Fruit fly (Drosophila melanogaster) whole organism, embryonic: Measurements from ENCODE around the gene CG31099.

ENCODE experiments used
- Bteb2 ChIP-seq: fragments of 200-800 bp; sonication (Bioruptor generic); optimal IDR thresholded peaks from 2 replicates; lab custom pipeline; 2016; ENCODE audit warnings: missing biosample characterization, missing genetic modification characterization
- CG10543 ChIP-seq: fragments of 200-800 bp; sonication (Bioruptor generic); optimal IDR thresholded peaks from 3 replicates; lab custom pipeline; 2017; ENCODE audit warnings: missing biosample characterization, mild to moderate bottlenecking, missing genetic modification characterization, moderate library complexity
- CG10654 ChIP-seq: fragments of 200-800 bp; sonication (Bioruptor generic); optimal IDR thresholded peaks from 2 replicates; lab custom pipeline; 2016; ENCODE audit warnings: missing biosample characterization, missing genetic modification characterization
- CG11504 ChIP-seq: fragments of 200-800 bp; sonication (Bioruptor generic); optimal IDR thresholded peaks from 3 replicates; lab custom pipeline; 2019; ENCODE audit warnings: missing biosample characterization, mild to moderate bottlenecking, missing genetic modification characterization, moderate library complexity
- CG11560 ChIP-seq: fragments of 200-800 bp; sonication (Bioruptor generic); IDR thresholded peaks from 3 replicates; pipeline ENCODE4 v1.3.6; 2022; ENCODE audit warnings: missing biosample characterization, missing genetic modification characterization
- CG13624 ChIP-seq: fragments of 200-800 bp; sonication (Bioruptor generic); optimal IDR thresholded peaks from 2 replicates; lab custom pipeline; 2016; ENCODE audit warnings: missing biosample characterization, missing genetic modification characterization
- CG13775 ChIP-seq: fragments of 200-800 bp; sonication (Bioruptor generic); optimal IDR thresholded peaks from 3 replicates; lab custom pipeline; 2017; ENCODE audit warnings: missing biosample characterization, mild to moderate bottlenecking, missing genetic modification characterization
- CG15479 ChIP-seq: fragments of 200-800 bp; sonication (Bioruptor generic); optimal IDR thresholded peaks from 3 replicates; lab custom pipeline; 2019; ENCODE audit warnings: missing biosample characterization, mild to moderate bottlenecking, missing genetic modification characterization, moderate library complexity
- CG1602 ChIP-seq: fragments of 200-800 bp; sonication (Bioruptor generic); optimal IDR thresholded peaks from 3 replicates; lab custom pipeline; 2016; ENCODE audit warnings: missing biosample characterization, missing genetic modification characterization
- CG16815 ChIP-seq: fragments of 200-800 bp; sonication (Bioruptor generic); optimal IDR thresholded peaks from 3 replicates; lab custom pipeline; 2017; ENCODE audit warnings: missing biosample characterization, mild to moderate bottlenecking, missing genetic modification characterization
- CG18476 ChIP-seq: fragments of 200-800 bp; sonication (Bioruptor generic); optimal IDR thresholded peaks from 2 replicates; lab custom pipeline; 2016; ENCODE audit warnings: missing biosample characterization, mild to moderate bottlenecking, missing genetic modification characterization
- CG3163 ChIP-seq: fragments of 200-800 bp; sonication (Bioruptor generic); optimal IDR thresholded peaks from 3 replicates; lab custom pipeline; 2016; ENCODE audit warnings: missing biosample characterization, missing genetic modification characterization
- CG42726 ChIP-seq: fragments of 200-800 bp; sonication (Bioruptor generic); IDR thresholded peaks from 2 replicates; pipeline ENCODE4 v1.3.6; 2022; ENCODE audit warnings: missing biosample characterization, missing genetic modification characterization; ENCODE audit not compliant: partially characterized antibody
- CG4424 ChIP-seq: fragments of 200-800 bp; sonication (Bioruptor generic); optimal IDR thresholded peaks from 3 replicates; lab custom pipeline; 2016; ENCODE audit warnings: missing biosample characterization, missing genetic modification characterization
- CG4707 ChIP-seq: fragments of 200-800 bp; sonication (Bioruptor generic); optimal IDR thresholded peaks from 2 replicates; lab custom pipeline; 2018; ENCODE audit warnings: missing biosample characterization, mild to moderate bottlenecking, missing genetic modification characterization, moderate library complexity
- CG5245 ChIP-seq: fragments of 200-800 bp; sonication (Bioruptor generic); optimal IDR thresholded peaks from 3 replicates; lab custom pipeline; 2016; ENCODE audit warnings: missing biosample characterization, missing genetic modification characterization
- CG6175 ChIP-seq: fragments of 200-800 bp; sonication (Bioruptor generic); IDR thresholded peaks from 3 replicates; pipeline ENCODE4 v1.3.6; 2022; ENCODE audit warnings: missing biosample characterization, missing genetic modification characterization
- CG6813 ChIP-seq: fragments of 200-800 bp; sonication (Bioruptor generic); optimal IDR thresholded peaks from 2 replicates; lab custom pipeline; 2017; ENCODE audit warnings: missing biosample characterization, missing genetic modification characterization, mild to moderate bottlenecking, moderate library complexity, missing genetic modification reagents
- CG7271 ChIP-seq: fragments of 200-800 bp; sonication (Bioruptor generic); optimal IDR thresholded peaks from 2 replicates; lab custom pipeline; 2018; ENCODE audit warnings: missing biosample characterization, mild to moderate bottlenecking, missing genetic modification characterization, moderate library complexity
- CG7745 ChIP-seq: fragments of 200-800 bp; sonication (Bioruptor generic); optimal IDR thresholded peaks from 2 replicates; lab custom pipeline; 2018; ENCODE audit warnings: missing biosample characterization, mild to moderate bottlenecking, missing genetic modification characterization, moderate library complexity
- CG7928 ChIP-seq: fragments of 200-800 bp; sonication (Bioruptor generic); optimal IDR thresholded peaks from 2 replicates; lab custom pipeline; 2017; ENCODE audit warnings: missing biosample characterization, mild to moderate bottlenecking, missing genetic modification characterization
- CG8290 ChIP-seq, 3 experiments: fragments of 200-800 bp; sonication (Bioruptor generic); optimal IDR thresholded peaks; 2 replicates each; lab custom pipeline; 2016 to 2019; ENCODE audit warnings: missing biosample characterization in 3 of 3, missing genetic modification characterization in 3 of 3, mild to moderate bottlenecking in 2 of 3, moderate library complexity in 1 of 3
- CG9609 ChIP-seq: fragments of 200-800 bp; sonication (Bioruptor generic); optimal IDR thresholded peaks from 3 replicates; lab custom pipeline; 2016; ENCODE audit warnings: missing biosample characterization, missing genetic modification characterization
- Camta ChIP-seq: fragments of 200-800 bp; sonication (Bioruptor generic); optimal IDR thresholded peaks from 2 replicates; lab custom pipeline; 2016; ENCODE audit warnings: missing biosample characterization, missing genetic modification characterization
- CkIIα-i1 ChIP-seq: fragments of 200-800 bp; sonication (Bioruptor generic); IDR thresholded peaks from 2 replicates; pipeline ENCODE4 v1.3.6; 2022; ENCODE audit warnings: missing biosample characterization, missing genetic modification characterization
- Doc2 ChIP-seq: fragments of 200-800 bp; sonication (Bioruptor generic); IDR thresholded peaks from 2 replicates; pipeline ENCODE4 v1.3.6; 2022; ENCODE audit warnings: missing biosample characterization, missing genetic modification characterization
- H2.0 ChIP-seq: fragments of 200-800 bp; sonication (Bioruptor generic); IDR thresholded peaks from 2 replicates; pipeline ENCODE4 v1.3.6; 2022; ENCODE audit warnings: missing biosample characterization, missing genetic modification characterization
- Jarid2 ChIP-seq: fragments of 200-800 bp; sonication (Bioruptor generic); optimal IDR thresholded peaks from 3 replicates; lab custom pipeline; 2017; ENCODE audit warnings: mild to moderate bottlenecking, missing biosample characterization, missing genetic modification reagents, missing genetic modification characterization
- MTF-1 ChIP-seq: fragments of 200-800 bp; sonication (Bioruptor generic); optimal IDR thresholded peaks from 2 replicates; lab custom pipeline; 2018; ENCODE audit warnings: missing biosample characterization, mild to moderate bottlenecking, missing genetic modification characterization, borderline replicate concordance
- NfI ChIP-seq: fragments of 200-800 bp; sonication (Bioruptor generic); optimal IDR thresholded peaks from 3 replicates; lab custom pipeline; 2018; ENCODE audit warnings: missing biosample characterization, mild to moderate bottlenecking, missing genetic modification characterization, moderate library complexity
- Rx ChIP-seq: fragments of 200-800 bp; sonication (Bioruptor generic); IDR thresholded peaks from 2 replicates; pipeline ENCODE4 v1.3.6; 2022; ENCODE audit warnings: missing biosample characterization, missing genetic modification characterization
- Side ChIP-seq: fragments of 200-800 bp; sonication (Bioruptor generic); optimal IDR thresholded peaks from 2 replicates; lab custom pipeline; 2016; ENCODE audit warnings: missing biosample characterization, missing genetic modification characterization
- Sox100B ChIP-seq: fragments of 200-800 bp; sonication (Bioruptor generic); optimal IDR thresholded peaks from 3 replicates; lab custom pipeline; 2018; ENCODE audit warnings: missing biosample characterization, mild to moderate bottlenecking, missing genetic modification characterization
- Sox102F ChIP-seq: fragments of 200-800 bp; sonication (Bioruptor generic); optimal IDR thresholded peaks from 2 replicates; lab custom pipeline; 2018; ENCODE audit warnings: missing biosample characterization, mild to moderate bottlenecking, missing genetic modification characterization, moderate library complexity
- Spps ChIP-seq: fragments of 200-800 bp; sonication (Bioruptor generic); optimal IDR thresholded peaks from 2 replicates; lab custom pipeline; 2018; ENCODE audit warnings: missing biosample characterization, mild to moderate bottlenecking, missing genetic modification characterization
- bab2 ChIP-seq: fragments of 200-800 bp; sonication (Bioruptor generic); optimal IDR thresholded peaks from 2 replicates; lab custom pipeline; 2016; ENCODE audit warnings: missing biosample characterization, missing genetic modification characterization
- crol ChIP-seq: fragments of 200-800 bp; sonication (Bioruptor generic); IDR thresholded peaks from 2 replicates; pipeline ENCODE4 v1.3.6; 2022; ENCODE audit warnings: missing biosample characterization, missing genetic modification characterization
- cwo ChIP-seq: fragments of 200-800 bp; sonication (Bioruptor generic); optimal IDR thresholded peaks from 3 replicates; lab custom pipeline; 2017; ENCODE audit warnings: missing biosample characterization, missing genetic modification characterization, mild to moderate bottlenecking, moderate library complexity, missing genetic modification reagents
- fd3F ChIP-seq: fragments of 200-800 bp; sonication (Bioruptor generic); optimal IDR thresholded peaks from 2 replicates; lab custom pipeline; 2018; ENCODE audit warnings: missing biosample characterization, mild to moderate bottlenecking, missing genetic modification characterization, moderate library complexity
- fd96Cb ChIP-seq: fragments of 200-800 bp; sonication (Bioruptor generic); optimal IDR thresholded peaks from 2 replicates; lab custom pipeline; 2018; ENCODE audit warnings: missing biosample characterization, mild to moderate bottlenecking, missing genetic modification characterization, moderate library complexity
- gsb ChIP-seq: fragments of 200-800 bp; sonication (Bioruptor generic); IDR thresholded peaks from 2 replicates; pipeline ENCODE4 v1.3.6; 2022; ENCODE audit warnings: missing biosample characterization, missing genetic modification characterization
- hbn ChIP-seq: fragments of 200-800 bp; sonication (Bioruptor generic); IDR thresholded peaks from 2 replicates; pipeline ENCODE4 v1.3.6; 2022; ENCODE audit warnings: missing biosample characterization, missing genetic modification characterization; ENCODE audit not compliant: partially characterized antibody
- her ChIP-seq: fragments of 200-800 bp; sonication (Bioruptor generic); optimal IDR thresholded peaks from 2 replicates; lab custom pipeline; 2016; ENCODE audit warnings: missing biosample characterization, missing genetic modification characterization
- insv ChIP-seq, 2 experiments: fragments of 200-800 bp; sonication (Bioruptor generic); optimal IDR thresholded peaks; 3 replicates each; lab custom pipeline; 2016 to 2018; ENCODE audit warnings: missing biosample characterization in 2 of 2, missing genetic modification characterization in 2 of 2
- sens-2 ChIP-seq: fragments of 200-800 bp; sonication (Bioruptor generic); IDR thresholded peaks from 2 replicates; pipeline ENCODE4 v1.3.6; 2022; ENCODE audit warnings: missing biosample characterization, missing genetic modification characterization
- shn ChIP-seq: fragments of 200-800 bp; sonication (Bioruptor generic); optimal IDR thresholded peaks from 3 replicates; lab custom pipeline; 2016; ENCODE audit warnings: missing biosample characterization, missing genetic modification characterization
- sob ChIP-seq: fragments of 200-800 bp; sonication (Bioruptor generic); IDR thresholded peaks from 2 replicates; pipeline ENCODE4 v1.3.6; 2022; ENCODE audit warnings: missing biosample characterization, missing genetic modification characterization
- wdn ChIP-seq: fragments of 200-800 bp; sonication (Bioruptor generic); IDR thresholded peaks from 2 replicates; pipeline ENCODE4 v1.3.6; 2022; ENCODE audit warnings: missing biosample characterization, missing genetic modification characterization
- wek ChIP-seq: fragments of 200-800 bp; sonication (Bioruptor generic); optimal IDR thresholded peaks from 3 replicates; lab custom pipeline; 2018; ENCODE audit warnings: missing biosample characterization, mild to moderate bottlenecking, missing genetic modification characterization, moderate library complexity
- z ChIP-seq: fragments of 200-800 bp; sonication (Bioruptor generic); IDR thresholded peaks from 3 replicates; pipeline ENCODE4 v1.3.6; 2022; ENCODE audit warnings: missing biosample characterization, missing genetic modification characterization

Gene CG31099

DNA sequence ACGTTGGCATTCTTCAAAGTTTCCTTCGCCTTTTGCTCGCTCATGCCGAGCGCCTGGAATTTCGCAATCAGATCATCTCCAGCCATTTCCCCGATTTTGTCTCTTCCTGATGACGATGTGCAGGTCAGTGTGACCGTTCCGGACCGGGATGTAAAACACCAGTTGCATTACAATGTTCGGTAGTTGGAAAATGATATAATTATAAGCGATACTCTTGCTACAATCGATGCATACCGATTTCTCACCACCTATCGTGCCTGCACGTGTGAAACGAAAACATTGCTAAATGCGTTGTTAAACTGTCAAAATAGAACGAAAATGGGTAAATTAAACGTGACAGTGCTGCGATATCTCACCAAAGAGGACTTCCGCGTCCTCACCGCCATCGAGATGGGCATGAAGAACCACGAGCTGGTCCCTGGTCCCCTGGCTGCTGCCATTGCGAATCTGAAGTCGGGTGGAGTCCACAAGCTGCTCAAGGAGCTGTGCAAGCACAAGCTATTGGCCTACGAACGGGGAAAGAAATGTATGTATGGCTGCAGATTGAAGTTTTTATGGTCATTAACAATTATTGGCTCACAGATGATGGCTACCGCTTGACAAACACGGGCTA, 45.0 kb downstream of the CG31099 start, which contains the start of the genes GlnRS and RIOK2 (continued):
- TF ChIP-seq MTF-1 (GFP tag; lab: Kevin White, UChicago) (no peak), CG18476 (GFP tag; lab: Kevin White, UChicago) (no peak), CG4424 (GFP tag; lab: Kevin White, UChicago) (no peak), Camta (GFP tag; lab: Kevin White, UChicago) (no peak), CG10543 (GFP tag; lab: Kevin White, UChicago) (no peak), CG42726 (GFP tag; lab: Robert Waterston, UW) (peak; percentile 91), Doc2 (GFP tag; lab: Robert Waterston, UW) (no peak), shn (GFP tag; lab: Kevin White, UChicago) (no peak), Sox100B (GFP tag; lab: Kevin White, UChicago) (no peak), bab2 (GFP tag; lab: Kevin White, UChicago) (no peak), sens-2 (GFP tag; lab: Robert Waterston, UW) (no peak), Sox102F (GFP tag; lab: Kevin White, UChicago) (no peak), Rx (no peak), NfI (GFP tag; lab: Kevin White, UChicago) (no peak), CG8290 (GFP tag; optimal IDR thresholded peaks at IDR 0.05; lab: Kevin White, UChicago) (no peak), CG8290 (tag; optimal IDR thresholded peaks at IDR 0.05; lab: Kevin White, UChicago) (no peak), CG13624 (peak; percentile 75), CG7745 (tag; lab: Kevin White, UChicago) (no peak), CG6813 (GFP tag; lab: Kevin White, UChicago) (no peak), CG7928 (GFP tag; lab: Kevin White, UChicago) (no peak), CG13775 (GFP tag; lab: Kevin White, UChicago) (no peak), insv (GFP tag; optimal IDR thresholded peaks at IDR 0.05; lab: Kevin White, UChicago) (no peak), wdn (GFP tag; lab: Robert Waterston, UW) (no peak), cwo (peak; percentile 96), CG1602 (GFP tag; lab: Kevin White, UChicago) (no peak), H2.0 (no peak), CG7271 (tag; lab: Kevin White, UChicago) (peak; percentile 39), CG9609 (GFP tag; lab: Kevin White, UChicago) (peak; percentile 16), her (GFP tag; lab: Kevin White, UChicago) (no peak), gsb (no peak), CG15479 (GFP tag; lab: Kevin White, UChicago) (no peak), crol (GFP tag; lab: Robert Waterston, UW) (no peak), CkIIα-i1 (GFP tag; lab: Robert Waterston, UW) (no peak), z (no peak), CG5245 (GFP tag; lab: Kevin White, UChicago) (no peak), CG11560 (tag; lab: Robert Waterston, UW) (no peak), CG16815 (GFP tag; lab: Kevin White, UChicago) (no peak), Bteb2 (GFP tag; lab: Kevin White, UChicago) (no peak), CG4707 (GFP tag; lab: Kevin White, UChicago) (no peak), CG6175 (GFP tag; lab: Robert Waterston, UW) (no peak), sob (GFP tag; lab: Robert Waterston, UW) (0 out of 2 replicates have a peak, but pooled peaks have one; percentile 49), CG3163 (GFP tag; lab: Kevin White, UChicago) (no peak), Spps (tag; lab: Kevin White, UChicago) (no peak), wek (peak; percentile 11), CG10654 (GFP tag; lab: Kevin White, UChicago) (no peak), CG11504 (tag; lab: Kevin White, UChicago) (no peak), Jarid2 (GFP tag; lab: Kevin White, UChicago) (no peak), fd3F (GFP tag; lab: Kevin White, UChicago) (no peak), hbn (GFP tag; lab: Robert Waterston, UW) (peak; percentile 97), fd96Cb (tag; lab: Kevin White, UChicago) (no peak), Side (GFP tag; lab: Kevin White, UChicago) (peak; percentile 34)
